Fruit fly (Drosophila melanogaster) whole organism, embryonic: ENCODE measurements around the gene Fur2.
A peak's percentile ranks its signal among the peaks of the same experiment; 100 is the strongest.

Experiments
- Atf-2 ChIP-seq: fragments of 200-800 bp; sonication (Bioruptor generic); optimal IDR thresholded peaks from 2 replicates; lab custom pipeline; 2016; ENCODE audit warnings: missing biosample characterization, missing genetic modification characterization
- B-H2 ChIP-seq: fragments of 200-800 bp; sonication (Bioruptor generic); optimal IDR thresholded peaks from 2 replicates; lab custom pipeline; 2018; ENCODE audit warnings: missing biosample characterization, mild to moderate bottlenecking, missing genetic modification characterization
- CG11456 ChIP-seq: fragments of 200-800 bp; sonication (Bioruptor generic); IDR thresholded peaks from 3 replicates; pipeline ENCODE4 v1.3.6; 2022; ENCODE audit warnings: missing biosample characterization, missing genetic modification characterization
- CG11560 ChIP-seq: fragments of 200-800 bp; sonication (Bioruptor generic); IDR thresholded peaks from 3 replicates; pipeline ENCODE4 v1.3.6; 2022; ENCODE audit warnings: missing biosample characterization, missing genetic modification characterization
- CG11723 ChIP-seq: fragments of 200-800 bp; sonication (Bioruptor generic); optimal IDR thresholded peaks from 2 replicates; lab custom pipeline; 2017; ENCODE audit warnings: missing biosample characterization, mild to moderate bottlenecking, missing genetic modification characterization
- CG12071 ChIP-seq: fragments of 200-800 bp; sonication (Bioruptor generic); optimal IDR thresholded peaks from 3 replicates; lab custom pipeline; 2018; ENCODE audit warnings: missing biosample characterization, mild to moderate bottlenecking, missing genetic modification characterization
- CG12391 ChIP-seq: fragments of 200-800 bp; sonication (Bioruptor generic); optimal IDR thresholded peaks from 3 replicates; lab custom pipeline; 2018; ENCODE audit warnings: missing biosample characterization, mild to moderate bottlenecking, missing genetic modification characterization, moderate library complexity
- CG12769 ChIP-seq: fragments of 200-800 bp; sonication (Bioruptor generic); optimal IDR thresholded peaks from 2 replicates; lab custom pipeline; 2019; ENCODE audit warnings: missing biosample characterization, mild to moderate bottlenecking, missing genetic modification characterization, moderate library complexity
- CG13424 ChIP-seq: fragments of 200-800 bp; sonication (Bioruptor generic); optimal IDR thresholded peaks from 2 replicates; lab custom pipeline; 2019; ENCODE audit warnings: missing biosample characterization, mild to moderate bottlenecking, missing genetic modification characterization, moderate library complexity
- CG13775 ChIP-seq: fragments of 200-800 bp; sonication (Bioruptor generic); optimal IDR thresholded peaks from 3 replicates; lab custom pipeline; 2017; ENCODE audit warnings: missing biosample characterization, mild to moderate bottlenecking, missing genetic modification characterization
- CG14710 ChIP-seq: fragments of 200-800 bp; sonication (Bioruptor generic); optimal IDR thresholded peaks from 3 replicates; lab custom pipeline; 2019; ENCODE audit warnings: missing biosample characterization, mild to moderate bottlenecking, missing genetic modification characterization, moderate library complexity
- CG17328 ChIP-seq: fragments of 200-800 bp; sonication (Bioruptor generic); IDR thresholded peaks from 2 replicates; pipeline ENCODE4 v1.3.6; 2022; ENCODE audit warnings: missing biosample characterization, missing genetic modification characterization
- CG17912 ChIP-seq: fragments of 200-800 bp; sonication (Bioruptor generic); optimal IDR thresholded peaks from 2 replicates; lab custom pipeline; 2018; ENCODE audit warnings: missing biosample characterization, mild to moderate bottlenecking, missing genetic modification characterization
- CG2116 ChIP-seq: fragments of 200-800 bp; sonication (Bioruptor generic); optimal IDR thresholded peaks from 3 replicates; lab custom pipeline; 2018; ENCODE audit warnings: missing biosample characterization, mild to moderate bottlenecking, missing genetic modification characterization
- CG3995 ChIP-seq: fragments of 200-800 bp; sonication (Bioruptor generic); optimal IDR thresholded peaks from 3 replicates; lab custom pipeline; 2016; ENCODE audit warnings: missing biosample characterization, missing genetic modification characterization
- CG4404 ChIP-seq: fragments of 200-800 bp; sonication (Bioruptor generic); IDR thresholded peaks from 2 replicates; pipeline ENCODE4 v1.3.6; 2022; ENCODE audit warnings: missing biosample characterization, missing genetic modification characterization
- CG4617 ChIP-seq: fragments of 200-800 bp; sonication (Bioruptor generic); optimal IDR thresholded peaks from 3 replicates; lab custom pipeline; 2016; ENCODE audit warnings: missing biosample characterization, missing genetic modification characterization, borderline replicate concordance
- CG6272 ChIP-seq: fragments of 200-800 bp; sonication (Bioruptor generic); IDR thresholded peaks from 2 replicates; pipeline ENCODE4 v1.3.6; 2022; ENCODE audit warnings: missing biosample characterization, missing genetic modification characterization
- CG7372 ChIP-seq: fragments of 200-800 bp; sonication (Bioruptor generic); IDR thresholded peaks from 2 replicates; pipeline ENCODE4 v1.3.6; 2022; ENCODE audit warnings: missing biosample characterization, missing genetic modification characterization
- CG8765 ChIP-seq: fragments of 200-800 bp; sonication (Bioruptor generic); IDR thresholded peaks from 2 replicates; pipeline ENCODE4 v1.3.6; 2022; ENCODE audit warnings: missing biosample characterization, missing genetic modification characterization
- CG9437 ChIP-seq: fragments of 200-800 bp; sonication (Bioruptor generic); optimal IDR thresholded peaks from 2 replicates; lab custom pipeline; 2018; ENCODE audit warnings: missing biosample characterization, mild to moderate bottlenecking, missing genetic modification characterization
- CkIIα-i1 ChIP-seq: fragments of 200-800 bp; sonication (Bioruptor generic); IDR thresholded peaks from 2 replicates; pipeline ENCODE4 v1.3.6; 2022; ENCODE audit warnings: missing biosample characterization, missing genetic modification characterization
- D ChIP-seq, 2 experiments: fragments of 200-800 bp in 1 of 2; fragments of >200 bp in 1 of 2; sonication (Bioruptor generic) in 1 of 2; optimal IDR thresholded peaks; 2 replicates in 1 of 2; 3 replicates in 1 of 2; lab custom pipeline; 2017; ENCODE audit warnings: mild to moderate bottlenecking in 1 of 2, missing biosample characterization in 1 of 2, missing genetic modification characterization in 1 of 2, missing genetic modification reagents in 1 of 2
- D19B ChIP-seq: fragments of 200-800 bp; sonication (Bioruptor generic); optimal IDR thresholded peaks from 2 replicates; lab custom pipeline; 2017; ENCODE audit warnings: missing biosample characterization, mild to moderate bottlenecking, missing genetic modification characterization
- Dip2 ChIP-seq: fragments of 200-800 bp; sonication (Bioruptor generic); IDR thresholded peaks from 2 replicates; pipeline ENCODE4 v1.3.6; 2022; ENCODE audit warnings: missing biosample characterization, missing genetic modification characterization
- Fer2 ChIP-seq: fragments of 200-800 bp; sonication (Bioruptor generic); optimal IDR thresholded peaks from 2 replicates; lab custom pipeline; 2018; ENCODE audit warnings: missing biosample characterization, mild to moderate bottlenecking, missing genetic modification characterization, moderate library complexity
- HLH3B ChIP-seq: fragments of 200-800 bp; sonication (Bioruptor generic); IDR thresholded peaks from 2 replicates; pipeline ENCODE4 v1.3.6; 2022; ENCODE audit warnings: missing biosample characterization, missing genetic modification characterization
- HLH4C ChIP-seq: fragments of 200-800 bp; sonication (Bioruptor generic); IDR thresholded peaks from 3 replicates; pipeline ENCODE4 v1.3.6; 2022; ENCODE audit warnings: missing biosample characterization, missing genetic modification characterization; ENCODE audit not compliant: partially characterized antibody
- Myb ChIP-seq: fragments of 200-800 bp; sonication (Bioruptor generic); optimal IDR thresholded peaks from 2 replicates; lab custom pipeline; 2016; ENCODE audit warnings: missing biosample characterization, missing genetic modification characterization
- Oli ChIP-seq: fragments of 200-800 bp; sonication (Bioruptor generic); optimal IDR thresholded peaks from 2 replicates; lab custom pipeline; 2018; ENCODE audit warnings: missing biosample characterization, mild to moderate bottlenecking, missing genetic modification characterization, moderate library complexity
- PHDP ChIP-seq: fragments of 200-800 bp; sonication (Bioruptor generic); optimal IDR thresholded peaks from 3 replicates; lab custom pipeline; 2018; ENCODE audit warnings: missing biosample characterization, mild to moderate bottlenecking, missing genetic modification characterization, moderate library complexity
- Ravus ChIP-seq: fragments of 200-800 bp; sonication (Bioruptor generic); IDR thresholded peaks from 2 replicates; pipeline ENCODE4 v1.3.6; 2022; ENCODE audit warnings: missing biosample characterization, missing genetic modification characterization
- Spps ChIP-seq: fragments of 200-800 bp; sonication (Bioruptor generic); optimal IDR thresholded peaks from 2 replicates; lab custom pipeline; 2018; ENCODE audit warnings: missing biosample characterization, mild to moderate bottlenecking, missing genetic modification characterization
- Ssrp ChIP-seq: fragments of 200-800 bp; sonication (Bioruptor generic); optimal IDR thresholded peaks from 2 replicates; lab custom pipeline; 2018; ENCODE audit warnings: missing biosample characterization, mild to moderate bottlenecking, missing genetic modification characterization, moderate library complexity
- TFAM ChIP-seq: fragments of 200-800 bp; sonication (Bioruptor generic); optimal IDR thresholded peaks from 2 replicates; lab custom pipeline; 2017; ENCODE audit warnings: missing biosample characterization, missing genetic modification characterization, inconsistent platforms
- dmrt11E ChIP-seq: fragments of 200-800 bp; sonication (Bioruptor generic); optimal IDR thresholded peaks from 3 replicates; lab custom pipeline; 2018; ENCODE audit warnings: missing biosample characterization, mild to moderate bottlenecking, missing genetic modification characterization, moderate library complexity
- ftz-f1 ChIP-seq: fragments of 200-800 bp; sonication (Bioruptor generic); optimal IDR thresholded peaks from 2 replicates; lab custom pipeline; 2016; ENCODE audit warnings: missing biosample characterization, missing genetic modification characterization
- fu2 ChIP-seq: fragments of 200-800 bp; sonication (Bioruptor generic); optimal IDR thresholded peaks from 2 replicates; lab custom pipeline; 2016; ENCODE audit warnings: missing biosample characterization, missing genetic modification characterization
- gcm2 ChIP-seq: fragments of 200-800 bp; sonication (Bioruptor generic); optimal IDR thresholded peaks from 2 replicates; lab custom pipeline; 2016; ENCODE audit warnings: missing biosample characterization, missing genetic modification characterization
- hkb ChIP-seq, 2 experiments: fragments of 200-800 bp in 1 of 2; fragments of >200 bp in 1 of 2; sonication (Bioruptor generic) in 1 of 2; IDR thresholded peaks in 1 of 2; optimal IDR thresholded peaks in 1 of 2; 2 replicates each; pipeline versions ENCODE4 v1.3.6 to Lab custom; 2017 to 2022; ENCODE audit warnings: missing biosample characterization in 1 of 2, missing genetic modification characterization in 1 of 2
- lov ChIP-seq, 2 experiments: fragments of 200-800 bp in 1 of 2; fragments of >200 bp in 1 of 2; sonication (Bioruptor generic) in 1 of 2; IDR thresholded peaks in 1 of 2; optimal IDR thresholded peaks in 1 of 2; 2 replicates in 1 of 2; 3 replicates in 1 of 2; pipeline versions ENCODE4 v1.3.6 to Lab custom; 2017 to 2022; ENCODE audit warnings: missing biosample characterization in 1 of 2, missing genetic modification characterization in 1 of 2
- pfk ChIP-seq: fragments of 200-800 bp; sonication (Bioruptor generic); optimal IDR thresholded peaks from 2 replicates; lab custom pipeline; 2018; ENCODE audit warnings: missing biosample characterization, mild to moderate bottlenecking, missing genetic modification characterization, moderate library complexity
- psq ChIP-seq: fragments of 200-800 bp; sonication (Bioruptor generic); optimal IDR thresholded peaks from 2 replicates; lab custom pipeline; 2017; ENCODE audit warnings: missing biosample characterization, missing genetic modification characterization
- rib ChIP-seq: fragments of 200-800 bp; sonication (Bioruptor generic); IDR thresholded peaks from 2 replicates; pipeline ENCODE4 v1.3.6; 2022; ENCODE audit warnings: missing biosample characterization, missing genetic modification characterization
- schlank ChIP-seq: fragments of 200-800 bp; sonication (Bioruptor generic); optimal IDR thresholded peaks from 2 replicates; lab custom pipeline; 2018; ENCODE audit warnings: missing biosample characterization, mild to moderate bottlenecking, missing genetic modification characterization
- tap ChIP-seq: fragments of 200-800 bp; optimal IDR thresholded peaks from 3 replicates; lab custom pipeline; 2019; ENCODE audit warnings: missing biosample characterization, mild to moderate bottlenecking, missing genetic modification characterization, moderate library complexity
- tll ChIP-seq, 2 experiments: fragments of 200-800 bp in 1 of 2; fragments of >200 bp in 1 of 2; sonication (Bioruptor generic) in 1 of 2; optimal IDR thresholded peaks; 2 replicates each; lab custom pipeline; 2017 to 2019; ENCODE audit warnings: missing biosample characterization in 2 of 2, missing genetic modification characterization in 2 of 2, mild to moderate bottlenecking in 1 of 2, moderate library complexity in 1 of 2
- tx ChIP-seq: fragments of 200-800 bp; sonication (Bioruptor generic); optimal IDR thresholded peaks from 2 replicates; lab custom pipeline; 2016; ENCODE audit warnings: missing biosample characterization, missing genetic modification characterization

Gene Fur2

DNA sequence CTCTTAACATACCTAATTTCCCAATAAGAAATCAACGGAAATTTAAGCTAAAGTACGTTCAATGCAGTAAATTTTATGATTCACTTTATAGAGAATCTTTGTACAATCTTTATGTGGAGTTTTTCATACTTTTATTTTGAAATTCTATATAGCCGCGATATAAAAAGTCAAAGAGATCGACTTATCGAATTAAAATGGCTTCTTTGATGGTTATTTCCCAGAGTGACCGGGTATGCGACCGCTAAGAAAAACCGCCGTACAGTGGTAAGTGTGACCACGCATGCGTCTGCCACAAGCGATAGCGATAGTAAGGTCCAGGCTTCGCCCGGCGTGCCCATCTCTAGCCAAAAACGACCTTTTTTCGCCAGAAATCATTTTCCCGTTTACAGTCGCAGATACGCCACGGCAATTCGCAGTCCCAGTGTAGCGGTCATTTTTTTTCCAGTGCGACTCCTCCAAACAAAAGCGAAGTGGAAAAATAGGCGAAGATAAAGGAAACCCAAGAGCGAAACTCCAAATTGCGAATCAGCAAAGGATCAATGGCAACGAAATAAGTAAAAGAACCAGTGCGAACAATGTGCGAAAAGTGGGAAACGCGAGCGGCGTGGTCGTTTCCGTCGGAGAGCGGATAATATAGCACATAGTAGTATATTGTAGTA lies 49.7 kb downstream of the Fur2 start, which contains the start of gene hang (continued):
- TF ChIP-seq tap (tag; lab: Kevin White, UChicago), result no peak
- TF ChIP-seq dmrt11E, result no peak
- TF ChIP-seq CG14710, result peak; percentile 93
- TF ChIP-seq tx (GFP tag; lab: Kevin White, UChicago), result no peak
- no peak for TF ChIP-seq D (optimal IDR thresholded peaks at IDR 0.05; lab: Kevin White, UChicago)
- TF ChIP-seq D (GFP tag; optimal IDR thresholded peaks at IDR 0.05; lab: Kevin White, UChicago), result no peak
- TF ChIP-seq Atf-2 (GFP tag; lab: Kevin White, UChicago), result peak; percentile 6
- peak; percentile 34 for TF ChIP-seq pfk (GFP tag; lab: Kevin White, UChicago)
- no peak for TF ChIP-seq Ravus (GFP tag; lab: Robert Waterston, UW)
- peak; percentile 73 for TF ChIP-seq HLH4C (GFP tag; lab: Robert Waterston, UW)
- TF ChIP-seq CG17328 (GFP tag; lab: Robert Waterston, UW), result peak; percentile 38
- TF ChIP-seq CG3995 (GFP tag; lab: Kevin White, UChicago), result peak; percentile 24
- no peak for TF ChIP-seq ftz-f1 (GFP tag; lab: Kevin White, UChicago)
- no peak for TF ChIP-seq Ssrp
- TF ChIP-seq CG8765 (GFP tag; lab: Robert Waterston, UW), result no peak
- no peak for TF ChIP-seq CkIIα-i1 (GFP tag; lab: Robert Waterston, UW)
- no peak for TF ChIP-seq fu2 (GFP tag; lab: Kevin White, UChicago)
- peak; percentile 32 for TF ChIP-seq CG4617 (GFP tag; lab: Kevin White, UChicago)
- no peak for TF ChIP-seq gcm2 (GFP tag; lab: Kevin White, UChicago)
- TF ChIP-seq psq (GFP tag; lab: Kevin White, UChicago), result no peak
- no peak; the same call in 1 of the 3 replicates for TF ChIP-seq CG11560
- no peak for TF ChIP-seq Dip2 (GFP tag; lab: Robert Waterston, UW)
- peak; percentile 65 for TF ChIP-seq CG12769 (tag; lab: Kevin White, UChicago)
- peak; percentile 16 for TF ChIP-seq schlank (tag; lab: Kevin White, UChicago)
- no peak for TF ChIP-seq CG13775 (GFP tag; lab: Kevin White, UChicago)
- no peak for TF ChIP-seq CG11723 (GFP tag; lab: Kevin White, UChicago)
- no peak for TF ChIP-seq tll (GFP tag; optimal IDR thresholded peaks at IDR 0.05; lab: Kevin White, UChicago)
- no peak for TF ChIP-seq CG17912 (GFP tag; lab: Kevin White, UChicago)
- TF ChIP-seq CG7372, result no peak
- peak; percentile 81 for TF ChIP-seq rib (GFP tag; lab: Robert Waterston, UW)
- TF ChIP-seq CG13424, result peak; percentile 21
- peak; percentile 70 for TF ChIP-seq CG11456 (GFP tag; lab: Robert Waterston, UW)
- TF ChIP-seq Myb (GFP tag; lab: Kevin White, UChicago), result peak; percentile 39
- TF ChIP-seq CG4404 (GFP tag; lab: Robert Waterston, UW), result no peak
- no peak for TF ChIP-seq Spps (tag; lab: Kevin White, UChicago)
- no peak for TF ChIP-seq Oli (tag; lab: Kevin White, UChicago)
- peak; percentile 42 for TF ChIP-seq CG12071 (GFP tag; lab: Kevin White, UChicago)
- TF ChIP-seq HLH3B (GFP tag; lab: Robert Waterston, UW), result no peak
- no peak for TF ChIP-seq lov (optimal IDR thresholded peaks at IDR 0.05; lab: Kevin White, UChicago)
- no peak for TF ChIP-seq lov (GFP tag; IDR thresholded peaks at IDR 0.05; lab: Robert Waterston, UW)
- peak; percentile 20 for TF ChIP-seq PHDP
- peak; percentile 73 for TF ChIP-seq CG2116 (GFP tag; lab: Kevin White, UChicago)
- no peak for TF ChIP-seq hkb (optimal IDR thresholded peaks at IDR 0.05; lab: Kevin White, UChicago)
- peak; percentile 61; the same call in 1 of the 2 replicates for TF ChIP-seq hkb (GFP tag; IDR thresholded peaks at IDR 0.05; lab: Robert Waterston, UW)
- no peak for TF ChIP-seq CG9437
- no peak for TF ChIP-seq Fer2
- TF ChIP-seq TFAM (GFP tag; lab: Kevin White, UChicago), result no peak
- peak; percentile 7 for TF ChIP-seq CG12391 (tag; lab: Kevin White, UChicago)
- no peak for TF ChIP-seq D19B (GFP tag; lab: Kevin White, UChicago)
- no peak for TF ChIP-seq B-H2 (GFP tag; lab: Kevin White, UChicago)
- TF ChIP-seq CG6272, result peak; percentile 27; the same call in 1 of the 2 replicates
